Worm (Caenorhabditis elegans) whole organism, L4 larva: ENCODE data around the gene fbxa-137.

ENCODE experiments used
- daf-16 ChIP-seq, 3 experiments: sonication (generic microtip); optimal IDR thresholded peaks; 2 replicates each; lab custom pipeline; 2016 to 2017; ENCODE audit warnings: missing genetic modification characterization in 3 of 3, missing genetic modification reagents in 3 of 3, mild to moderate bottlenecking in 2 of 3, missing compliant biosample characterization in 2 of 3, missing biosample characterization in 1 of 3, moderate library complexity in 1 of 3
- dve-1 ChIP-seq: sonication (generic microtip); optimal IDR thresholded peaks from 2 replicates; lab custom pipeline; 2017; ENCODE audit warnings: antibody characterized with exemption, mild to moderate bottlenecking, missing genetic modification characterization, missing compliant biosample characterization; ENCODE audit not compliant: insufficient read depth
- egl-27 ChIP-seq: sonication (generic microtip); optimal IDR thresholded peaks from 3 replicates; lab custom pipeline; 2017; ENCODE audit warnings: missing biosample characterization, missing genetic modification reagents, missing genetic modification characterization
- fos-1 ChIP-seq: fragments of 150-350 bp; optimal IDR thresholded peaks from 2 replicates; lab custom pipeline; 2014; ENCODE audit warnings: missing biosample characterization, missing genetic modification characterization
- nhr-77 ChIP-seq: fragments of 150-350 bp; optimal IDR thresholded peaks from 2 replicates; lab custom pipeline; 2014; ENCODE audit warnings: missing biosample characterization, missing genetic modification characterization
- skn-1 ChIP-seq: fragments of 150-350 bp; optimal IDR thresholded peaks from 2 replicates; lab custom pipeline; 2014; ENCODE audit warnings: missing biosample characterization, missing genetic modification characterization

- TF ChIP-seq daf-16 (GFP tag; optimal IDR thresholded peaks at IDR 0.05; lab: Kevin White, UChicago) = no peak
- peak; percentile 66 for TF ChIP-seq daf-16 (tag; optimal IDR thresholded peaks at IDR 0.05; lab: Kevin White, UChicago)
- TF ChIP-seq dve-1 (tag; lab: Kevin White, UChicago) = peak; percentile 53
- TF ChIP-seq nhr-77 (tag; lab: Kevin White, UChicago) = no peak
- TF ChIP-seq skn-1 (tag; lab: Kevin White, UChicago) = no peak
- no peak for TF ChIP-seq egl-27 (tag; lab: Kevin White, UChicago)
- TF ChIP-seq fos-1 (tag; lab: Kevin White, UChicago) = no peak
Observed at ce11 chrV:2259750-2260149, 18.9 kb upstream of the fbxa-137 start, which contains the start of gene nhr-182.
